Worm (Caenorhabditis elegans) whole organism, L2 larva: ENCODE measurements around the gene T01C3.2.

ENCODE experiments used
- ceh-82 ChIP-seq: fragments of 150-350 bp; optimal IDR thresholded peaks from 2 replicates; lab custom pipeline; 2014; ENCODE audit warnings: missing biosample characterization, missing genetic modification characterization
- egl-27 ChIP-seq: sonication (generic microtip); optimal IDR thresholded peaks from 3 replicates; lab custom pipeline; 2017; ENCODE audit warnings: missing biosample characterization, missing genetic modification reagents, missing genetic modification characterization
- elt-3 ChIP-seq: sonication (generic microtip); optimal IDR thresholded peaks from 2 replicates; lab custom pipeline; 2017; ENCODE audit warnings: missing biosample characterization, missing genetic modification characterization
- lin-11 ChIP-seq: fragments of 150-350 bp; sonication (generic microtip); optimal IDR thresholded peaks from 2 replicates; lab custom pipeline; 2014; ENCODE audit warnings: missing biosample characterization, missing genetic modification characterization, inconsistent platforms, mixed read lengths
- lin-13 ChIP-seq: fragments of 150-350 bp; optimal IDR thresholded peaks from 2 replicates; lab custom pipeline; 2014; ENCODE audit warnings: missing biosample characterization, missing genetic modification reagents, missing genetic modification characterization
- mdl-1 ChIP-seq, 2 experiments: fragments of 150-350 bp in 1 of 2; sonication (generic microtip) in 1 of 2; optimal IDR thresholded peaks; 2 replicates each; lab custom pipeline; 2017; ENCODE audit warnings: missing biosample characterization in 2 of 2, missing genetic modification characterization in 2 of 2
- nhr-237 ChIP-seq: fragments of 150-350 bp; optimal IDR thresholded peaks from 2 replicates; lab custom pipeline; 2014; ENCODE audit warnings: missing biosample characterization, missing genetic modification characterization
- skn-1 ChIP-seq: sonication (generic microtip); optimal IDR thresholded peaks from 2 replicates; lab custom pipeline; 2017; ENCODE audit warnings: missing biosample characterization, missing genetic modification characterization
- unc-39 ChIP-seq: fragments of 150-350 bp; optimal IDR thresholded peaks from 2 replicates; lab custom pipeline; 2014; ENCODE audit warnings: missing biosample characterization, missing genetic modification characterization
- unc-55 ChIP-seq: fragments of 150-350 bp; sonication (generic microtip); optimal IDR thresholded peaks from 3 replicates; lab custom pipeline; 2014; ENCODE audit warnings: missing biosample characterization, missing genetic modification reagents, missing genetic modification characterization
- zag-1 ChIP-seq: fragments of 150-350 bp; optimal IDR thresholded peaks from 2 replicates; lab custom pipeline; 2014; ENCODE audit warnings: missing biosample characterization, missing genetic modification characterization

DNA sequence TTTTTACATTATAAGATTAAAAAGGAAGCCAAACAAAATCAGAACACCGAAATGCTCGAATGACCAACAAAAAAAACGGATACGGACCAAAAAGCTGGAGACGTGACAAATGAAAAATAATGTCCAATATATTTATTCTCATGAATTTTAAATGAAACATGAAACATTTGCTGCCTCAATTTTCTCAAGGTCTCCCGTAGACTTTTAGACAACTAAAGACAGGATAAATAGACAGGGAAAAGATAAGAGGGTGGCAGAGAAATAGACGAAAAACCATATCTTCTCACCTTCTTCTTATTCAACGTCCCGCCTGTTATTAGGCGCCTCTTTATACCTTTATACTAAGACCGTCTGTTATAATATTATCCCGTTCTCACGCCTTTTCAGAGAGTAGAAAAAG is 24.8 kb downstream of the T01C3.2 start:
- TF ChIP-seq zag-1 (tag; lab: Kevin White, UChicago) (no peak), skn-1 (tag; lab: Kevin White, UChicago) (no peak), nhr-237 (tag; lab: Kevin White, UChicago) (no peak), elt-3 (tag; lab: Kevin White, UChicago) (no peak), unc-55 (GFP tag; lab: Kevin White, UChicago) (no peak), ceh-82 (tag; lab: Kevin White, UChicago) (no peak), egl-27 (tag; lab: Kevin White, UChicago) (no peak), lin-11 (no peak), lin-13 (GFP tag; lab: Kevin White, UChicago) (no peak), mdl-1 (tag; optimal IDR thresholded peaks at IDR 0.05; lab: Kevin White, UChicago) (no peak), unc-39 (no peak)
